Fruit fly (Drosophila melanogaster) whole organism, wandering third instar larva: Measurements from ENCODE around the gene rictor.

Experiments
- Hr83 ChIP-seq: fragments of 200-300 bp; sonication (Bioruptor generic); optimal IDR thresholded peaks from 2 replicates; lab custom pipeline; 2016; ENCODE audit warnings: missing biosample characterization, mild to moderate bottlenecking, missing genetic modification characterization, moderate library complexity; ENCODE audit not compliant: poor library complexity, severe bottlenecking
- dl ChIP-seq, 2 experiments: fragments of 175-275, 200-275 bp in 1 of 2; fragments of 200-275 bp in 1 of 2; sonication (Bioruptor generic); optimal IDR thresholded peaks; lab custom pipeline; 2018; ENCODE audit warnings: mild to moderate bottlenecking in 2 of 2, missing biosample characterization in 2 of 2, missing genetic modification characterization in 2 of 2, moderate library complexity in 2 of 2; ENCODE audit not compliant: partially characterized antibody in 2 of 2, insufficient read depth in 1 of 2

- no peak for TF ChIP-seq Hr83
- TF ChIP-seq dl (GFP tag; optimal IDR thresholded peaks at IDR 0.05; lab: Kevin White, UChicago; ENCODE audit: insufficient read depth in 1 of 2, partially characterized antibody in 2 of 2), result no peak
These were observed 21.7 kb downstream of the rictor start for dm6 chrX:19239365-19239764.
